Worm (Caenorhabditis elegans): ENCODE data around the gene str-264.

ce11 chrV:15483563-15483962 is 8.9 kb downstream of the str-264 start:
- TF ChIP-seq hmg-20 (GFP tag; IDR thresholded peaks at IDR 0.05), result no peak
- no peak for TF ChIP-seq snpc-4 (GFP tag; optimal IDR thresholded peaks at IDR 0.05)
- TF ChIP-seq snpc-4 (tag; optimal IDR thresholded peaks at IDR 0.05), result no peak
- no peak for TF ChIP-seq let-607 (tag; optimal IDR thresholded peaks at IDR 0.05)
- TF ChIP-seq C06A6.2 (GFP tag; conservative IDR thresholded peaks at IDR 0.05), result no peak
- no peak for TF ChIP-seq ama-1 (optimal IDR thresholded peaks at IDR 0.05)
- TF ChIP-seq ama-1 (GFP tag; optimal IDR thresholded peaks at IDR 0.05), result no peak
- no peak for TF ChIP-seq unc-62 (GFP tag; optimal IDR thresholded peaks at IDR 0.05)
- TF ChIP-seq xnd-1 (tag; optimal IDR thresholded peaks at IDR 0.05), result no peak
- TF ChIP-seq ceh-100 (GFP tag; IDR thresholded peaks at IDR 0.05), result no peak
- no peak for TF ChIP-seq nhr-90 (tag; optimal IDR thresholded peaks at IDR 0.05)

Data from whole organism, young adult.